Fruit fly (Drosophila melanogaster) whole organism, pupa: Measurements from ENCODE around the gene CG31917.

ENCODE experiments used
- CG10348 ChIP-seq: fragments of 200-800 bp; sonication (Bioruptor generic); IDR thresholded peaks from 2 replicates; pipeline ENCODE4 v1.3.6; 2022; ENCODE audit warnings: missing biosample characterization, missing genetic modification characterization
- CG13204 ChIP-seq: fragments of 200-800 bp; sonication (Bioruptor generic); optimal IDR thresholded peaks from 2 replicates; lab custom pipeline; 2018; ENCODE audit warnings: missing biosample characterization, mild to moderate bottlenecking, missing genetic modification characterization, moderate library complexity
- CG14655 ChIP-seq: fragments of 200-800 bp; sonication (Bioruptor generic); optimal IDR thresholded peaks from 3 replicates; lab custom pipeline; 2017; ENCODE audit warnings: mild to moderate bottlenecking, missing biosample characterization, missing genetic modification reagents, missing genetic modification characterization
- CG15710 ChIP-seq: fragments of 200-800 bp; sonication (Bioruptor generic); optimal IDR thresholded peaks from 2 replicates; lab custom pipeline; 2018; ENCODE audit warnings: missing biosample characterization, mild to moderate bottlenecking, missing genetic modification characterization, moderate library complexity
- CG17806 ChIP-seq: fragments of 200-800 bp; sonication (Bioruptor generic); optimal IDR thresholded peaks from 2 replicates; lab custom pipeline; 2018; ENCODE audit warnings: missing biosample characterization, mild to moderate bottlenecking, missing genetic modification characterization, moderate library complexity
- CG32121 ChIP-seq: fragments of 200-800 bp; sonication (Bioruptor generic); IDR thresholded peaks from 2 replicates; pipeline ENCODE4 v1.3.6; 2022; ENCODE audit warnings: missing biosample characterization, missing genetic modification characterization
- CG34367 ChIP-seq: fragments of 200-800 bp; sonication (Bioruptor generic); optimal IDR thresholded peaks from 2 replicates; lab custom pipeline; 2018; ENCODE audit warnings: missing biosample characterization, mild to moderate bottlenecking, missing genetic modification characterization
- CG4496 ChIP-seq: fragments of 200-800 bp; sonication (Bioruptor generic); IDR thresholded peaks from 3 replicates; pipeline ENCODE4 v1.3.6; 2022; ENCODE audit warnings: missing biosample characterization, missing genetic modification characterization
- CG8301 ChIP-seq: fragments of 200-800 bp; sonication (Bioruptor generic); optimal IDR thresholded peaks from 2 replicates; lab custom pipeline; 2018; ENCODE audit warnings: missing biosample characterization, mild to moderate bottlenecking, missing genetic modification characterization
- CG9948 ChIP-seq: fragments of 200-800 bp; sonication (Bioruptor generic); optimal IDR thresholded peaks from 2 replicates; lab custom pipeline; 2018; ENCODE audit warnings: missing biosample characterization, mild to moderate bottlenecking, missing genetic modification characterization, moderate library complexity
- D1 ChIP-seq: fragments of 200-800 bp; sonication (Bioruptor generic); optimal IDR thresholded peaks from 2 replicates; lab custom pipeline; 2018; ENCODE audit warnings: missing biosample characterization, mild to moderate bottlenecking, missing genetic modification characterization, moderate library complexity
- EcR ChIP-seq: fragments of 200-800 bp; sonication (Bioruptor generic); optimal IDR thresholded peaks from 3 replicates; lab custom pipeline; 2019; ENCODE audit warnings: missing biosample characterization, missing genetic modification characterization, mild to moderate bottlenecking, moderate library complexity, missing genetic modification reagents
- Ets98B ChIP-seq: fragments of 200-800 bp; sonication (Bioruptor generic); IDR thresholded peaks from 2 replicates; pipeline ENCODE4 v1.3.6; 2022; ENCODE audit warnings: missing biosample characterization, missing genetic modification characterization
- Pif1A ChIP-seq: fragments of 200-800 bp; sonication (Bioruptor generic); optimal IDR thresholded peaks from 3 replicates; lab custom pipeline; 2016; ENCODE audit warnings: missing biosample characterization, missing genetic modification characterization
- Pif1B ChIP-seq: fragments of 200-800 bp; sonication (Bioruptor generic); optimal IDR thresholded peaks from 3 replicates; lab custom pipeline; 2016; ENCODE audit warnings: missing biosample characterization, missing genetic modification characterization
- Snoo ChIP-seq: fragments of 200-800 bp; sonication (Bioruptor generic); optimal IDR thresholded peaks from 3 replicates; lab custom pipeline; 2017; ENCODE audit warnings: missing biosample characterization, mild to moderate bottlenecking, missing genetic modification characterization, inconsistent platforms
- fd96Ca ChIP-seq: fragments of 200-800 bp; sonication (Bioruptor generic); IDR thresholded peaks from 3 replicates; pipeline ENCODE4 v1.3.6; 2022; ENCODE audit warnings: missing biosample characterization, missing genetic modification characterization
- gl ChIP-seq: fragments of 200-800 bp; sonication (Bioruptor generic); optimal IDR thresholded peaks from 2 replicates; lab custom pipeline; 2018; ENCODE audit warnings: missing biosample characterization, mild to moderate bottlenecking, missing genetic modification characterization
- rn ChIP-seq: fragments of 200-800 bp; sonication (Bioruptor generic); IDR thresholded peaks from 2 replicates; pipeline ENCODE4 v1.3.6; 2022; ENCODE audit warnings: missing biosample characterization, missing genetic modification characterization

Gene CG31917

dm6 chr2L:4973731-4974415 lies 36.8 kb downstream of the CG31917 start, which contains the start of gene mRpL28:
mRpL28 (plus strand) TSS chr2L:4973976.
- no peak for TF ChIP-seq CG9948 (tag; lab: Kevin White, UChicago)
- TF ChIP-seq CG32121 (GFP tag; lab: Robert Waterston, UW): no peak
- TF ChIP-seq Ets98B (GFP tag; lab: Robert Waterston, UW): no peak
- TF ChIP-seq EcR: peak; percentile 70
- TF ChIP-seq fd96Ca (GFP tag; lab: Robert Waterston, UW): peak; percentile 18; the same call in 1 of the 3 replicates
- TF ChIP-seq CG34367 (tag; lab: Kevin White, UChicago): no peak
- no peak for TF ChIP-seq gl (tag; lab: Kevin White, UChicago)
- TF ChIP-seq Pif1A: no peak
- TF ChIP-seq CG15710: no peak
- 0 out of 3 replicates have a peak, but pooled peaks have one; percentile 24 for TF ChIP-seq CG4496 (GFP tag; lab: Robert Waterston, UW)
- TF ChIP-seq CG17806: no peak
- no peak for TF ChIP-seq rn
- no peak for TF ChIP-seq CG8301 (tag; lab: Kevin White, UChicago)
- TF ChIP-seq, all 21 proteins: peak for 3

dm6 chr2L:4971329-4971798 lies 39.3 kb downstream of the CG31917 start, which contains the start of gene CG14043:
CG14043 (plus strand) TSS chr2L:4971702.
- no peak for TF ChIP-seq rn

- TF ChIP-seq Pif1A (no peak), CG14655 (no peak), CG8301 (tag; lab: Kevin White, UChicago) (no peak), CG13204 (GFP tag; lab: Kevin White, UChicago) (no peak), Ets98B (GFP tag; lab: Robert Waterston, UW) (no peak)
Measured at dm6 chr2L:4968767-4969166, 41.9 kb downstream of the CG31917 start, which contains the start of the genes Scox and Polr1C. Scox (minus strand) TSS chr2L:4968935. Polr1C (plus strand) TSS chr2L:4969004.

- TF ChIP-seq CG14655 (no peak), CG4496 (GFP tag; lab: Robert Waterston, UW) (no peak), Snoo (tag; lab: Kevin White, UChicago) (no peak), Pif1B (GFP tag; lab: Kevin White, UChicago) (no peak), CG17806 (no peak), fd96Ca (GFP tag; lab: Robert Waterston, UW) (no peak), EcR (no peak), gl (tag; lab: Kevin White, UChicago) (no peak), D1 (no peak), CG8301 (tag; lab: Kevin White, UChicago) (no peak), Pif1A (no peak), CG9948 (tag; lab: Kevin White, UChicago) (no peak), CG10348 (no peak)
Measured at dm6 chr2L:4967511-4967910, 43.1 kb downstream of the CG31917 start, which contains the start of gene eIF3i. eIF3i (minus strand) TSS chr2L:4967775.

dm6 chr2L:4965923-4966322 lies 44.7 kb downstream of the CG31917 start:
- TF ChIP-seq CG34367 (tag; lab: Kevin White, UChicago) (no peak), Ets98B (GFP tag; lab: Robert Waterston, UW) (no peak), CG10348 (no peak), CG13204 (GFP tag; lab: Kevin White, UChicago) (no peak), CG8301 (tag; lab: Kevin White, UChicago) (no peak)

- TF ChIP-seq Snoo (tag; lab: Kevin White, UChicago) (no peak), Pif1A (no peak), rn (no peak)
Measured at dm6 chr2L:4965420-4965819, 45.2 kb downstream of the CG31917 start, which contains the start of gene CG34125. CG34125 (plus strand) TSS chr2L:4965673.
